Worm (Caenorhabditis elegans): ENCODE measurements around the gene F40G9.15.

The F40G9.15 gene

ce11 chrIII:165390-165789 lies 16.8 kb upstream of the F40G9.15 start, which contains the start of gene F40G9.7:
TSS of gene F40G9.7 (plus strand) at chrIII:165690.
- no peak for TF ChIP-seq dao-5 (tag; optimal IDR thresholded peaks at IDR 0.05)
- no peak for TF ChIP-seq him-1 (tag; optimal IDR thresholded peaks at IDR 0.05)
- no peak for TF ChIP-seq W03F9.2 (tag; optimal IDR thresholded peaks at IDR 0.05)

- no peak for TF ChIP-seq him-1 (tag; optimal IDR thresholded peaks at IDR 0.05)
- no peak for TF ChIP-seq dao-5 (tag; optimal IDR thresholded peaks at IDR 0.05)
- no peak for TF ChIP-seq W03F9.2 (tag; optimal IDR thresholded peaks at IDR 0.05)
Measured at ce11 chrIII:169478-169877, 12.7 kb upstream of the F40G9.15 start, which contains the start of gene F40G9.18. TSS of gene F40G9.18 (minus strand) at chrIII:169578.

- TF ChIP-seq W03F9.2 (tag; optimal IDR thresholded peaks at IDR 0.05) = no peak
- TF ChIP-seq dao-5 (tag; optimal IDR thresholded peaks at IDR 0.05) = no peak
- no peak for TF ChIP-seq him-1 (tag; optimal IDR thresholded peaks at IDR 0.05)
Measured at ce11 chrIII:171617-172016, 10.6 kb upstream of the F40G9.15 start, which contains the start of the genes F40G9.9 and F40G9.12. TSS of gene F40G9.9 (minus strand) at chrIII:171717. TSS of gene F40G9.12 (plus strand) at chrIII:171847.

- TF ChIP-seq W03F9.2 (tag; optimal IDR thresholded peaks at IDR 0.05) (no peak), dao-5 (tag; optimal IDR thresholded peaks at IDR 0.05) (no peak), him-1 (tag; optimal IDR thresholded peaks at IDR 0.05) (no peak)
Measured at ce11 chrIII:173501-173900, 8.7 kb upstream of the F40G9.15 start, which contains the start of gene F40G9.19. TSS of gene F40G9.19 (plus strand) at chrIII:173801.

ce11 chrIII:175733-176132 lies 6.4 kb upstream of the F40G9.15 start, which contains the start of gene clec-148:
TSS of gene clec-148 (minus strand) at chrIII:175833.
- no peak for TF ChIP-seq him-1 (tag; optimal IDR thresholded peaks at IDR 0.05)
- no peak for TF ChIP-seq W03F9.2 (tag; optimal IDR thresholded peaks at IDR 0.05)
- TF ChIP-seq dao-5 (tag; optimal IDR thresholded peaks at IDR 0.05) = no peak

- TF ChIP-seq dao-5 (tag; optimal IDR thresholded peaks at IDR 0.05) = no peak
- no peak for TF ChIP-seq W03F9.2 (tag; optimal IDR thresholded peaks at IDR 0.05)
- no peak for TF ChIP-seq him-1 (tag; optimal IDR thresholded peaks at IDR 0.05)
Measured at ce11 chrIII:177715-178114, 4.5 kb upstream of the F40G9.15 start, which contains the start of gene F40G9.14. TSS of gene F40G9.14 (minus strand) at chrIII:177815.

- TF ChIP-seq dao-5 (tag; optimal IDR thresholded peaks at IDR 0.05) (no peak), him-1 (tag; optimal IDR thresholded peaks at IDR 0.05) (no peak), W03F9.2 (tag; optimal IDR thresholded peaks at IDR 0.05) (no peak)
Measured at ce11 chrIII:178126-178525, 4.1 kb upstream of the F40G9.15 start.

ce11 chrIII:179123-179592 lies 3.0 kb upstream of the F40G9.15 start, which contains the start of gene F40G9.6:
TSS of gene F40G9.6 (plus strand) at chrIII:179542.
- no peak for TF ChIP-seq W03F9.2 (tag; optimal IDR thresholded peaks at IDR 0.05)
- no peak for TF ChIP-seq dao-5 (tag; optimal IDR thresholded peaks at IDR 0.05)
- no peak for TF ChIP-seq him-1 (tag; optimal IDR thresholded peaks at IDR 0.05)

- TF ChIP-seq W03F9.2 (tag; optimal IDR thresholded peaks at IDR 0.05) = no peak
- TF ChIP-seq him-1 (tag; optimal IDR thresholded peaks at IDR 0.05) = no peak
- no peak for TF ChIP-seq dao-5 (tag; optimal IDR thresholded peaks at IDR 0.05)
Measured at ce11 chrIII:180963-181362, 1.2 kb upstream of the F40G9.15 start, which contains the start of gene F40G9.5. TSS of gene F40G9.5 (plus strand) at chrIII:181263.

- TF ChIP-seq W03F9.2 (tag; optimal IDR thresholded peaks at IDR 0.05) (no peak), dao-5 (tag; optimal IDR thresholded peaks at IDR 0.05) (no peak), him-1 (tag; optimal IDR thresholded peaks at IDR 0.05) (no peak)
Measured at ce11 chrIII:183072-183471, 892 bp downstream of the F40G9.15 start.

- no peak for TF ChIP-seq dao-5 (tag; optimal IDR thresholded peaks at IDR 0.05)
Measured at ce11 chrIII:184335-184734, 2.2 kb downstream of the F40G9.15 start.

- no peak for TF ChIP-seq him-1 (tag; optimal IDR thresholded peaks at IDR 0.05)
- no peak for TF ChIP-seq dao-5 (tag; optimal IDR thresholded peaks at IDR 0.05)
- no peak for TF ChIP-seq W03F9.2 (tag; optimal IDR thresholded peaks at IDR 0.05)
Measured at ce11 chrIII:187829-188228, 5.6 kb downstream of the F40G9.15 start, which contains the start of gene mxl-2. TSS of gene mxl-2 (minus strand) at chrIII:188131.

ce11 chrIII:188426-188888 lies 6.3 kb downstream of the F40G9.15 start, which contains the start of gene ubc-20:
TSS of gene ubc-20 (plus strand) at chrIII:188838.
- TF ChIP-seq dao-5 (tag; optimal IDR thresholded peaks at IDR 0.05) (no peak), him-1 (tag; optimal IDR thresholded peaks at IDR 0.05) (no peak), W03F9.2 (tag; optimal IDR thresholded peaks at IDR 0.05) (no peak)

ce11 chrIII:189280-189679 lies 7.1 kb downstream of the F40G9.15 start:
- no peak for TF ChIP-seq W03F9.2 (tag; optimal IDR thresholded peaks at IDR 0.05)

ce11 chrIII:190686-191085 lies 8.5 kb downstream of the F40G9.15 start, which contains the start of gene cox-17:
TSS of gene cox-17 (plus strand) at chrIII:190986.
- TF ChIP-seq dao-5 (tag; optimal IDR thresholded peaks at IDR 0.05) = no peak
- TF ChIP-seq him-1 (tag; optimal IDR thresholded peaks at IDR 0.05) = no peak
- TF ChIP-seq W03F9.2 (tag; optimal IDR thresholded peaks at IDR 0.05) = no peak

All from whole organism, L4/young adult.